Fruit fly (Drosophila melanogaster) whole organism, prepupa: Measurements from ENCODE around the gene Rrp47.
A peak's percentile ranks its signal among the peaks of the same experiment; 100 is the strongest.

Experiments used
- Blimp-1 ChIP-seq: fragments of 200-800 bp; sonication (Bioruptor generic); optimal IDR thresholded peaks from 3 replicates; lab custom pipeline; 2017; ENCODE audit warnings: missing biosample characterization, missing genetic modification characterization, mild to moderate bottlenecking, moderate library complexity, missing genetic modification reagents
- CG10631 ChIP-seq: fragments of 200-800 bp; sonication (Bioruptor generic); optimal IDR thresholded peaks from 2 replicates; lab custom pipeline; 2016; ENCODE audit warnings: missing biosample characterization, missing genetic modification characterization
- CG10669 ChIP-seq: fragments of 200-800 bp; sonication (Bioruptor generic); optimal IDR thresholded peaks from 3 replicates; lab custom pipeline; 2018; ENCODE audit warnings: missing biosample characterization, mild to moderate bottlenecking, missing genetic modification characterization, moderate library complexity
- CG11762 ChIP-seq: fragments of 200-800 bp; sonication (Bioruptor generic); optimal IDR thresholded peaks from 3 replicates; lab custom pipeline; 2016; ENCODE audit warnings: missing biosample characterization, missing genetic modification characterization; ENCODE audit not compliant: insufficient read depth
- CG11902 ChIP-seq: fragments of 200-800 bp; sonication (Bioruptor generic); optimal IDR thresholded peaks from 3 replicates; lab custom pipeline; 2016; ENCODE audit warnings: missing biosample characterization, missing genetic modification characterization
- CG1621 ChIP-seq: fragments of 200-800 bp; sonication (Bioruptor generic); optimal IDR thresholded peaks from 3 replicates; lab custom pipeline; 2018; ENCODE audit warnings: missing biosample characterization, mild to moderate bottlenecking, missing genetic modification characterization
- CG16779 ChIP-seq: fragments of 200-800 bp; sonication (Bioruptor generic); optimal IDR thresholded peaks from 3 replicates; lab custom pipeline; 2017; ENCODE audit warnings: missing biosample characterization, mild to moderate bottlenecking, missing genetic modification characterization
- CG3032 ChIP-seq: fragments of 200-800 bp; optimal IDR thresholded peaks from 2 replicates; lab custom pipeline; 2019; ENCODE audit warnings: missing biosample characterization, mild to moderate bottlenecking, missing genetic modification characterization, moderate library complexity
- CG31627 ChIP-seq: fragments of 200-800 bp; sonication (Bioruptor generic); optimal IDR thresholded peaks from 3 replicates; lab custom pipeline; 2016; ENCODE audit warnings: missing biosample characterization, missing genetic modification characterization
- CG32006 ChIP-seq: fragments of 200-800 bp; sonication (Bioruptor generic); optimal IDR thresholded peaks from 3 replicates; lab custom pipeline; 2017; ENCODE audit warnings: missing biosample characterization, mild to moderate bottlenecking, missing genetic modification characterization
- CG3919 ChIP-seq: fragments of 200-800 bp; sonication (Bioruptor generic); optimal IDR thresholded peaks from 3 replicates; lab custom pipeline; 2016; ENCODE audit warnings: missing biosample characterization, missing genetic modification characterization
- CG4318 ChIP-seq: fragments of 200-800 bp; sonication (Bioruptor generic); optimal IDR thresholded peaks from 3 replicates; lab custom pipeline; 2017; ENCODE audit warnings: missing biosample characterization, mild to moderate bottlenecking, missing genetic modification characterization
- CG6276 ChIP-seq: fragments of 200-800 bp; sonication (Bioruptor generic); optimal IDR thresholded peaks from 2 replicates; lab custom pipeline; 2017; ENCODE audit warnings: missing biosample characterization, mild to moderate bottlenecking, missing genetic modification characterization
- CG6808 ChIP-seq: fragments of 200-800 bp; sonication (Bioruptor generic); optimal IDR thresholded peaks from 3 replicates; lab custom pipeline; 2017; ENCODE audit warnings: missing biosample characterization, missing genetic modification characterization, mild to moderate bottlenecking, moderate library complexity, missing genetic modification reagents
- CG8119 ChIP-seq: fragments of 200-800 bp; sonication (Bioruptor generic); IDR thresholded peaks from 3 replicates; pipeline ENCODE4 v1.3.6; 2022; ENCODE audit warnings: missing biosample characterization, missing genetic modification characterization
- CG9139 ChIP-seq: fragments of 200-800 bp; sonication (Bioruptor generic); optimal IDR thresholded peaks from 3 replicates; lab custom pipeline; 2017; ENCODE audit warnings: missing biosample characterization, mild to moderate bottlenecking, missing genetic modification characterization
- Eip78C ChIP-seq: fragments of 200-800 bp; sonication (Bioruptor generic); peaks from one replicate; lab custom pipeline; 2016; ENCODE audit warnings: missing biosample characterization, missing genetic modification characterization
- Lpt ChIP-seq: fragments of 200-800 bp; sonication (Bioruptor generic); optimal IDR thresholded peaks from 3 replicates; lab custom pipeline; 2016; ENCODE audit warnings: missing biosample characterization, missing genetic modification characterization
- OdsH ChIP-seq: fragments of 200-800 bp; sonication (Bioruptor generic); optimal IDR thresholded peaks from 3 replicates; lab custom pipeline; 2016; ENCODE audit warnings: missing biosample characterization, missing genetic modification characterization
- Smox ChIP-seq: fragments of 200-800 bp; sonication (Bioruptor generic); optimal IDR thresholded peaks from 3 replicates; lab custom pipeline; 2016; ENCODE audit warnings: missing biosample characterization, missing genetic modification characterization
- Sox14 ChIP-seq: fragments of 200-800 bp; sonication (Bioruptor generic); optimal IDR thresholded peaks from 3 replicates; lab custom pipeline; 2016; ENCODE audit warnings: missing biosample characterization, missing genetic modification characterization
- Sox15 ChIP-seq: fragments of 200-800 bp; sonication (Bioruptor generic); optimal IDR thresholded peaks from 3 replicates; lab custom pipeline; 2016; ENCODE audit warnings: missing biosample characterization, missing genetic modification characterization
- achi ChIP-seq: fragments of 200-800 bp; sonication (Bioruptor generic); optimal IDR thresholded peaks from 3 replicates; lab custom pipeline; 2016; ENCODE audit warnings: missing biosample characterization, missing genetic modification characterization
- acj6 ChIP-seq: fragments of 200-800 bp; sonication (Bioruptor generic); optimal IDR thresholded peaks from 3 replicates; lab custom pipeline; 2016; ENCODE audit warnings: missing biosample characterization, missing genetic modification characterization
- dac ChIP-seq: fragments of 200-800 bp; sonication (Bioruptor generic); optimal IDR thresholded peaks from 2 replicates; lab custom pipeline; 2017; ENCODE audit warnings: missing biosample characterization, mild to moderate bottlenecking, missing genetic modification characterization
- dsx ChIP-seq: fragments of 200-800 bp; optimal IDR thresholded peaks from 3 replicates; lab custom pipeline; 2019; ENCODE audit warnings: missing biosample characterization, mild to moderate bottlenecking, missing genetic modification characterization, moderate library complexity; ENCODE audit not compliant: poor library complexity, severe bottlenecking
- eg ChIP-seq: fragments of 200-800 bp; sonication (Bioruptor generic); IDR thresholded peaks from 3 replicates; pipeline ENCODE4 v1.3.6; 2022; ENCODE audit warnings: missing biosample characterization, missing genetic modification characterization
- esn ChIP-seq: fragments of 200-800 bp; sonication (Bioruptor generic); optimal IDR thresholded peaks from 2 replicates; lab custom pipeline; 2016; ENCODE audit warnings: missing biosample characterization, mild to moderate bottlenecking, missing genetic modification characterization, moderate library complexity
- fd59A ChIP-seq: fragments of 200-800 bp; sonication (Bioruptor generic); optimal IDR thresholded peaks from 2 replicates; lab custom pipeline; 2017; ENCODE audit warnings: missing biosample characterization, mild to moderate bottlenecking, missing genetic modification characterization, missing genetic modification reagents
- fkh ChIP-seq: fragments of 200-800 bp; sonication (Bioruptor generic); optimal IDR thresholded peaks from 3 replicates; lab custom pipeline; 2017; ENCODE audit warnings: missing biosample characterization, mild to moderate bottlenecking, missing genetic modification characterization, moderate library complexity
- lz ChIP-seq: fragments of 200-800 bp; sonication (Bioruptor generic); optimal IDR thresholded peaks from 3 replicates; lab custom pipeline; 2016; ENCODE audit warnings: missing biosample characterization, missing genetic modification characterization
- net ChIP-seq: fragments of 200-800 bp; sonication (Bioruptor generic); optimal IDR thresholded peaks from 3 replicates; lab custom pipeline; 2016; ENCODE audit warnings: missing biosample characterization, missing genetic modification characterization
- pdm3 ChIP-seq: fragments of 200-800 bp; sonication (Bioruptor generic); optimal IDR thresholded peaks from 3 replicates; lab custom pipeline; 2016; ENCODE audit warnings: missing biosample characterization, missing genetic modification characterization
- spab ChIP-seq: fragments of 200-800 bp; sonication (Bioruptor generic); optimal IDR thresholded peaks from 2 replicates; lab custom pipeline; 2017; ENCODE audit warnings: missing biosample characterization, mild to moderate bottlenecking, missing genetic modification characterization, missing genetic modification reagents
- ss ChIP-seq, 2 experiments: fragments of 200-800 bp; sonication (Bioruptor generic); optimal IDR thresholded peaks; 2 replicates in 1 of 2; 3 replicates in 1 of 2; lab custom pipeline; 2017 to 2018; ENCODE audit warnings: mild to moderate bottlenecking in 2 of 2, missing biosample characterization in 2 of 2, missing genetic modification characterization in 2 of 2, moderate library complexity in 1 of 2
- svp ChIP-seq: fragments of 200-800 bp; sonication (Bioruptor generic); peaks from one replicate; lab custom pipeline; 2016; ENCODE audit warnings: missing biosample characterization, missing genetic modification characterization
- vri ChIP-seq: fragments of 200-800 bp; sonication (Bioruptor generic); optimal IDR thresholded peaks from 3 replicates; lab custom pipeline; 2016; ENCODE audit warnings: missing biosample characterization, mild to moderate bottlenecking, missing genetic modification characterization

Gene Rrp47

dm6 chrX:15944735-15945323 is at the start of gene Rrp47:
Gene Rrp47, plus strand, starts transcription at chrX:15944897.
- TF ChIP-seq Smox (no peak), Eip78C (GFP tag; lab: Kevin White, UChicago) (peak; percentile 28)

- peak; percentile 38 for TF ChIP-seq pdm3 (GFP tag; lab: Kevin White, UChicago)
- peak; percentile 34 for TF ChIP-seq CG10631 (GFP tag; lab: Kevin White, UChicago)
- TF ChIP-seq CG4318 (GFP tag; lab: Kevin White, UChicago) = no peak
- peak; percentile 67 for TF ChIP-seq Sox14 (GFP tag; lab: Kevin White, UChicago)
- TF ChIP-seq, all 60 proteins: peak for 3
Measured at dm6 chrX:15909564-15910284, 35.0 kb upstream of the Rrp47 start, which contains the start of gene CycD. Gene CycD, minus strand, starts transcription at chrX:15909676.

- TF ChIP-seq dsx (GFP tag; lab: Kevin White, UChicago) = no peak
- TF ChIP-seq CG11902 (GFP tag; lab: Kevin White, UChicago) = no peak
- no peak for TF ChIP-seq CG32006
- TF ChIP-seq CG1621 (tag; lab: Kevin White, UChicago) = no peak
- TF ChIP-seq CG8119 (GFP tag; lab: Robert Waterston, UW) = no peak
- no peak for TF ChIP-seq net (GFP tag; lab: Kevin White, UChicago)
- no peak for TF ChIP-seq fd59A (GFP tag; lab: Kevin White, UChicago)
Measured at dm6 chrX:15910570-15910969, 34.1 kb upstream of the Rrp47 start, which contains the start of gene Lrp4. Gene Lrp4, plus strand, starts transcription at chrX:15910870.

dm6 chrX:15921655-15922054 is 23.0 kb upstream of the Rrp47 start, which contains the start of gene CG8916:
Gene CG8916, plus strand, starts transcription at chrX:15921955.
- no peak for TF ChIP-seq CG6276
- no peak for TF ChIP-seq dac (GFP tag; lab: Kevin White, UChicago)
- no peak for TF ChIP-seq CG11762 (GFP tag; lab: Kevin White, UChicago)
- TF ChIP-seq OdsH (GFP tag; lab: Kevin White, UChicago) = no peak
- TF ChIP-seq achi (GFP tag; lab: Kevin White, UChicago) = no peak
- TF ChIP-seq esn (GFP tag; lab: Kevin White, UChicago) = no peak
- TF ChIP-seq CG3032 (tag; lab: Kevin White, UChicago) = no peak
- no peak for TF ChIP-seq Blimp-1 (GFP tag; lab: Kevin White, UChicago)
- TF ChIP-seq CG31627 (GFP tag; lab: Kevin White, UChicago) = no peak
- no peak for TF ChIP-seq CG6808 (GFP tag; lab: Kevin White, UChicago)
- no peak for TF ChIP-seq vri

- TF ChIP-seq Blimp-1 (GFP tag; lab: Kevin White, UChicago) (no peak), eg (no peak), Sox15 (GFP tag; lab: Kevin White, UChicago) (no peak), dac (GFP tag; lab: Kevin White, UChicago) (no peak), ss (GFP tag; optimal IDR thresholded peaks at IDR 0.05; lab: Kevin White, UChicago) (no peak)
Measured at dm6 chrX:15924805-15925204, 19.9 kb upstream of the Rrp47 start, which contains the start of gene Lcch3. Gene Lcch3, plus strand, starts transcription at chrX:15925105.

- TF ChIP-seq acj6 (GFP tag; lab: Kevin White, UChicago) (no peak), fkh (GFP tag; lab: Kevin White, UChicago) (no peak), lz (GFP tag; lab: Kevin White, UChicago) (no peak), CG3919 (GFP tag; lab: Kevin White, UChicago) (no peak), achi (GFP tag; lab: Kevin White, UChicago) (no peak), CG16779 (tag; lab: Kevin White, UChicago) (no peak), CG9139 (GFP tag; lab: Kevin White, UChicago) (no peak), CG32006 (no peak), CG10669 (GFP tag; lab: Kevin White, UChicago) (no peak), esn (GFP tag; lab: Kevin White, UChicago) (no peak), spab (GFP tag; lab: Kevin White, UChicago) (no peak), dsx (GFP tag; lab: Kevin White, UChicago) (no peak), Sox14 (GFP tag; lab: Kevin White, UChicago) (no peak), CG11902 (GFP tag; lab: Kevin White, UChicago) (no peak), Lpt (GFP tag; lab: Kevin White, UChicago) (no peak), CG1621 (tag; lab: Kevin White, UChicago) (no peak), vri (no peak), svp (GFP tag; lab: Kevin White, UChicago) (no peak)
Measured at dm6 chrX:15933504-15934225, 11.0 kb upstream of the Rrp47 start, which contains the start of gene Ranbp16. Gene Ranbp16, minus strand, starts transcription at chrX:15933867.
